Worm (Caenorhabditis elegans) whole organism, L1 larva: Measurements from ENCODE around the gene pnn-1.

Source experiments
- nhr-28 ChIP-seq: fragments of 150-350 bp; optimal IDR thresholded peaks from 2 replicates; lab custom pipeline; 2014; ENCODE audit warnings: missing biosample characterization, missing genetic modification characterization
- unc-86 ChIP-seq: sonication (generic microtip); optimal IDR thresholded peaks from 2 replicates; lab custom pipeline; 2016; ENCODE audit warnings: missing genetic modification characterization, missing compliant biosample characterization

DNA sequence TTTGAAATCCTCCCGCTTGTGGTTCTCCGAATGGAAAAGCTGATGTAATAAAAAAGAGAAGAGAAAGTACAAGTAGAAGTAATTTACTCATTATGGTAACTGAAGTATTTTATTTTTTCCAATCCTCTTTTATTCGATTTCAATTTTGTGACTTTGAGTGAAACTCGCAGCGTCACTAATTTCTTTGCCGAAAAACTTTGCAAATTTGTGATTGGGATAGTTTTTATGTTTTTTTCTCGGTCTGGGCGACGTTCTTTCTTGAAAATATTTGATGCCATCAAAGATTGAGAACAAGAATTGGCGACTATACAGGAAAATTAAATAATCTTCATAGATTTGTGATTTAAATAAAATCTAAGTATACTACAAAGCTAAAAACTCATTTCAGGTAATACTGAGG is 28.6 kb downstream of the pnn-1 start, which contains the start of gene far-4:
- TF ChIP-seq unc-86 (tag; lab: Kevin White, UChicago), result no peak
- no peak for TF ChIP-seq nhr-28
